Worm (Caenorhabditis elegans): ENCODE measurements around the gene mbf-1.

The mbf-1 gene

DNA sequence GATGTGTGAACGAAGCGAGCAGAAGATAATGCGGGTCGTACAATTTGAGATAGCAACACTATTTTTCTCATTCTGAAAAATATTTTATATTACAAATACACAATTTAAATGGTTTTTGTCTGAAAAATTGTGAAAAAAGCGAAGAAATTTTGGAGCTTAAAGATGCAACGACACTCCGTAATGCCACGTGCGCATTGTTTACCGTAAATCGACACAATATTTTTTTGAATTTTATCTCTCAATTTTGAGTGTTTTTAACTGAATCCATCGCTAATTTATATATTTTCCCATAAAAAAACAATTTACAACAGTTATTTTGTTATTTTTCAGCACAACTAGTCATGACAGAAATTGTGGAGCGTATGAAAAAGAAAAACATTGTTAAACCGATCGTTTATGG lies 40.8 kb upstream of the mbf-1 start, which contains the start of the genes M04B2.4 and gfl-1 (continued):
- TF ChIP-seq C04F5.9 (tag; optimal IDR thresholded peaks at IDR 0.05): no peak
- peak; percentile 40 for TF ChIP-seq tbx-2 (tag; optimal IDR thresholded peaks at IDR 0.05)
- no peak for TF ChIP-seq unc-30 (tag; optimal IDR thresholded peaks at IDR 0.05)
- peak; percentile 4 for TF ChIP-seq unc-86 (tag; optimal IDR thresholded peaks at IDR 0.05)
- no peak for TF ChIP-seq nhr-84 (tag; optimal IDR thresholded peaks at IDR 0.05)
- peak in 2 of 3 experiments; percentile 34 to 55 for TF ChIP-seq ceh-82 (tag; optimal IDR thresholded peaks at IDR 0.05)
- TF ChIP-seq nhr-76 (tag; optimal IDR thresholded peaks at IDR 0.05): no peak
- no peak for TF ChIP-seq pax-3 (tag; optimal IDR thresholded peaks at IDR 0.05)
- no peak for TF ChIP-seq hlh-17 (GFP tag; optimal IDR thresholded peaks at IDR 0.05; ENCODE audit: borderline replicate concordance)
- no peak for TF ChIP-seq mdl-1 (tag; optimal IDR thresholded peaks at IDR 0.05)
- TF ChIP-seq xbp-1 (tag; optimal IDR thresholded peaks at IDR 0.05): peak; percentile 53
- TF ChIP-seq nhr-28 (tag; optimal IDR thresholded peaks at IDR 0.05): no peak
- TF ChIP-seq dsc-1 (tag; optimal IDR thresholded peaks at IDR 0.05): peak; percentile 50
- TF ChIP-seq efl-3 (GFP tag; optimal IDR thresholded peaks at IDR 0.05): no peak
- no peak for TF ChIP-seq ceh-90 (tag; optimal IDR thresholded peaks at IDR 0.05)
- peak; percentile 34 to 67 for TF ChIP-seq efl-1 (optimal IDR thresholded peaks at IDR 0.05)
- peak; percentile 76 to 96 for TF ChIP-seq efl-1 (GFP tag; optimal IDR thresholded peaks at IDR 0.05 in 1 of 2)
- peak; percentile 66 to 80 for TF ChIP-seq lin-35 (GFP tag; optimal IDR thresholded peaks at IDR 0.05)
- peak; percentile 26 for TF ChIP-seq lin-15B (tag; optimal IDR thresholded peaks at IDR 0.05)

DNA sequence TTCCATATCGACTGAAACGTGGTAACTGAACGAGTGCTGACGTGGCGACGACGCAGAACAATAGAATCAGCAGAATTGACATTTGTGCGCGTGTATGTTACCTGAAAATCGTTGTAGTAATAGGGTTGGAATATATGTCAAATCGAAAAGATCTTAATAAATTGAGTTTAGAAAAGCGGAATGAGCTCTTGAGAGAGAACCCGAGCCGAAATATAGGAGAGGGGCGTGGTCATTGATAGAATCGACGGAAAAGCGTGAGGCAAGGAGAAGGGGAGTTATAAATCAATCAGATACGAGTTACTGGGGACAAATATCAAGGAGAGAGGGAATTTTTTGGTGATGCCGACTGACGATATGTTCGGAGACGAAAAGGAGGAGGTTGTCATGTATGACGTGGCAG lies 30.5 kb upstream of the mbf-1 start, which contains the start of gene M04B2.6:
M04B2.6 (minus strand) TSS at position 101 of the 400 bp plus-strand sequence.
- TF ChIP-seq efl-1 (optimal IDR thresholded peaks at IDR 0.05): no peak
- TF ChIP-seq efl-1 (GFP tag; optimal IDR thresholded peaks at IDR 0.05 in 1 of 2): no peak
- TF ChIP-seq C34B4.2 (tag; optimal IDR thresholded peaks at IDR 0.05): no peak
- no peak for TF ChIP-seq pag-3 (tag; optimal IDR thresholded peaks at IDR 0.05; ENCODE audit: borderline replicate concordance, insufficient read depth)
- no peak for TF ChIP-seq Y116A8C.19 (tag; optimal IDR thresholded peaks at IDR 0.05; ENCODE audit: borderline replicate concordance)
- TF ChIP-seq efl-3 (GFP tag; optimal IDR thresholded peaks at IDR 0.05): no peak
- no peak for TF ChIP-seq nhr-20 (tag; optimal IDR thresholded peaks at IDR 0.05)
- no peak for TF ChIP-seq hpl-2 (GFP tag; optimal IDR thresholded peaks at IDR 0.05)
- no peak for TF ChIP-seq aly-2 (tag; optimal IDR thresholded peaks at IDR 0.05)
- no peak for TF ChIP-seq lir-3 (tag; optimal IDR thresholded peaks at IDR 0.05; ENCODE audit: poor library complexity)
- TF ChIP-seq mdl-1 (tag; optimal IDR thresholded peaks at IDR 0.05): no peak
- TF ChIP-seq nhr-85 (tag): no peak
- TF ChIP-seq aha-1 (tag; optimal IDR thresholded peaks at IDR 0.05): no peak
- no peak for TF ChIP-seq ceh-82 (tag; optimal IDR thresholded peaks at IDR 0.05)
- no peak for TF ChIP-seq dsc-1 (tag; optimal IDR thresholded peaks at IDR 0.05)
- TF ChIP-seq ceh-63 (GFP tag; optimal IDR thresholded peaks at IDR 0.05): no peak
- TF ChIP-seq ceh-88 (GFP tag; IDR thresholded peaks at IDR 0.05): no peak
- no peak for TF ChIP-seq ztf-11 (tag; optimal IDR thresholded peaks at IDR 0.05)

DNA sequence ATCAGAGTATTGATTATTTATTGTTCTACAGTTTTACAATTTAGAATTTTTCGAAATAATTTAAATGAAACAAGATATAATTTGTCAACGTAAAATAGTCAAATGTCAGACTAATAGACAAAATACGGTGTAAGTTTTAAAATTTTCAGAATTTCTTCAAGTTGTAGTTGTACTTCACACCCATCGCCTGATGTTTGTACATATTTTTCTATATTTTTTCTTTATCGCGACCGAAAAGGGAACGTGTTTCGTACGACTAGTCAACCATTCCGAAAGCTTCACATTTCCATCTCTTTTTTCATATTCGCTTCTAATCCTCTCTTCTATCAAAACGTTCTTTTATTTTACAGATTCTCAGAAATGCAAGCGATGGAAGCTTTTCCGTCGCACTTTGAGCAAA lies 24.2 kb upstream of the mbf-1 start, which contains the start of gene twk-25:
twk-25 (plus strand) TSS at position 301 of the 400 bp plus-strand sequence.
- TF ChIP-seq aha-1 (tag; optimal IDR thresholded peaks at IDR 0.05): no peak
- TF ChIP-seq sox-4 (tag; optimal IDR thresholded peaks at IDR 0.05): no peak
- TF ChIP-seq egl-27 (tag; optimal IDR thresholded peaks at IDR 0.05): no peak
- no peak for TF ChIP-seq snpc-4 (tag; optimal IDR thresholded peaks at IDR 0.05)
- no peak for TF ChIP-seq ceh-88 (GFP tag; IDR thresholded peaks at IDR 0.05)
- no peak for TF ChIP-seq nhr-12 (tag; optimal IDR thresholded peaks at IDR 0.05)
- no peak for TF ChIP-seq mab-9 (GFP tag; IDR thresholded peaks at IDR 0.05)
- TF ChIP-seq snu-23 (GFP tag; optimal IDR thresholded peaks at IDR 0.05): no peak
- no peak for TF ChIP-seq sptf-1 (tag; optimal IDR thresholded peaks at IDR 0.05)
- no peak for TF ChIP-seq vab-15 (tag; optimal IDR thresholded peaks at IDR 0.05)
- TF ChIP-seq nhr-47 (tag; optimal IDR thresholded peaks at IDR 0.05): no peak
- no peak for TF ChIP-seq tlp-1 (tag; optimal IDR thresholded peaks at IDR 0.05)
- TF ChIP-seq unc-86 (tag; optimal IDR thresholded peaks at IDR 0.05): no peak
- TF ChIP-seq ztf-4 (tag; optimal IDR thresholded peaks at IDR 0.05): no peak
- no peak for TF ChIP-seq egl-13 (tag; optimal IDR thresholded peaks at IDR 0.05)
- no peak for TF ChIP-seq F16B12.6 (tag; optimal IDR thresholded peaks at IDR 0.05)
- TF ChIP-seq lir-3 (tag; optimal IDR thresholded peaks at IDR 0.05; ENCODE audit: poor library complexity): no peak

All from whole organism, L1 larva.